Worm (Caenorhabditis elegans) whole organism, young adult: Measurements from ENCODE around the gene efk-1.
A peak's percentile ranks its signal among the peaks of the same experiment; 100 is the strongest.

Experiments
- B0019.2 ChIP-seq: fragments of 200-800 bp; sonication (Bioruptor generic); conservative IDR thresholded peaks from 2 replicates; pipeline ENCODE4 v1.3.6; 2022; ENCODE audit warnings: missing genetic modification reagents, missing genetic modification characterization, missing compliant biosample characterization
- B0035.1 ChIP-seq: sonication (generic microtip); optimal IDR thresholded peaks from 2 replicates; lab custom pipeline; 2016; ENCODE audit warnings: missing genetic modification characterization, mild to moderate bottlenecking, missing compliant biosample characterization, missing genotype, missing genetic modification reagents
- B0261.1 ChIP-seq: sonication (generic microtip); optimal IDR thresholded peaks from 2 replicates; lab custom pipeline; 2016; ENCODE audit warnings: mild to moderate bottlenecking, missing genetic modification characterization, moderate library complexity, missing compliant biosample characterization
- C17E4.6 ChIP-seq: fragments of 200-800 bp; sonication (Bioruptor generic); IDR thresholded peaks from 2 replicates; pipeline ENCODE4 v1.3.6; 2022; ENCODE audit warnings: missing genetic modification reagents, missing genetic modification characterization, missing compliant biosample characterization
- F33H1.4 ChIP-seq: fragments of 200-800 bp; sonication (Bioruptor generic); IDR thresholded peaks from 2 replicates; pipeline ENCODE4 v1.3.6; 2022; ENCODE audit warnings: missing genetic modification reagents, missing genetic modification characterization, missing compliant biosample characterization
- F37B4.10 ChIP-seq: fragments of 200-800 bp; sonication (Bioruptor generic); IDR thresholded peaks from 2 replicates; pipeline ENCODE4 v1.3.6; 2022; ENCODE audit warnings: missing genetic modification characterization, missing compliant biosample characterization
- F55B11.4 ChIP-seq: sonication (generic microtip); optimal IDR thresholded peaks from 2 replicates; lab custom pipeline; 2016; ENCODE audit warnings: missing compliant biosample characterization, missing genetic modification characterization, borderline replicate concordance; ENCODE audit not compliant: insufficient read depth
- F57A8.1 ChIP-seq: fragments of 200-800 bp; sonication (Bioruptor generic); optimal IDR thresholded peaks from 2 replicates; lab custom pipeline; 2018; ENCODE audit warnings: mild to moderate bottlenecking, missing genetic modification characterization, moderate library complexity, missing compliant biosample characterization
- K11D2.4 ChIP-seq: fragments of 200-800 bp; sonication (Bioruptor generic); IDR thresholded peaks from 2 replicates; pipeline ENCODE4 v1.3.6; 2022; ENCODE audit warnings: missing genetic modification reagents, missing genetic modification characterization, missing compliant biosample characterization
- K12H6.12 ChIP-seq: fragments of 200-800 bp; sonication (Bioruptor generic); optimal IDR thresholded peaks from 2 replicates; lab custom pipeline; 2018; ENCODE audit warnings: mild to moderate bottlenecking, missing genetic modification characterization, missing compliant biosample characterization
- aptf-2 ChIP-seq: fragments of 200-800 bp; sonication (Bioruptor generic); conservative IDR thresholded peaks from 2 replicates; pipeline ENCODE4 v1.3.6; 2022; ENCODE audit warnings: missing genetic modification reagents, missing genetic modification characterization, missing compliant biosample characterization
- atf-7 ChIP-seq: sonication (generic microtip); optimal IDR thresholded peaks from 2 replicates; lab custom pipeline; 2017; ENCODE audit warnings: mild to moderate bottlenecking, missing genetic modification characterization, missing compliant biosample characterization
- attf-5 ChIP-seq: fragments of 200-800 bp; sonication (Bioruptor generic); optimal IDR thresholded peaks from 2 replicates; lab custom pipeline; 2018; ENCODE audit warnings: mild to moderate bottlenecking, missing genetic modification characterization, missing compliant biosample characterization
- ceh-27 ChIP-seq: fragments of 200-800 bp; sonication (Bioruptor generic); optimal IDR thresholded peaks from 2 replicates; lab custom pipeline; 2018; ENCODE audit warnings: mild to moderate bottlenecking, missing genetic modification characterization, moderate library complexity, missing compliant biosample characterization
- ceh-79 ChIP-seq: sonication (generic microtip); optimal IDR thresholded peaks from 2 replicates; lab custom pipeline; 2017; ENCODE audit warnings: mild to moderate bottlenecking, missing genetic modification characterization, missing compliant biosample characterization
- ceh-91 ChIP-seq: fragments of 200-800 bp; sonication (Bioruptor generic); IDR thresholded peaks from 2 replicates; pipeline ENCODE4 v1.3.6; 2022; ENCODE audit warnings: missing genetic modification reagents, missing genetic modification characterization, missing compliant biosample characterization
- chd-7 ChIP-seq: sonication (generic microtip); optimal IDR thresholded peaks from 2 replicates; lab custom pipeline; 2016; ENCODE audit warnings: mild to moderate bottlenecking, missing genetic modification characterization, moderate library complexity, missing compliant biosample characterization
- dox-1 ChIP-seq: fragments of 200-800 bp; sonication (Bioruptor generic); IDR thresholded peaks from 2 replicates; pipeline ENCODE4 v1.3.6; 2022; ENCODE audit warnings: missing genetic modification reagents, missing genetic modification characterization, missing compliant biosample characterization
- egl-18 ChIP-seq: fragments of 200-800 bp; sonication (Bioruptor generic); IDR thresholded peaks from 2 replicates; pipeline ENCODE4 v1.3.6; 2022; ENCODE audit warnings: missing genetic modification reagents, missing genetic modification characterization, missing compliant biosample characterization
- egrh-3 ChIP-seq: fragments of 200-800 bp; sonication (Bioruptor generic); IDR thresholded peaks from 2 replicates; pipeline ENCODE4 v1.3.6; 2022; ENCODE audit warnings: missing genetic modification reagents, missing genetic modification characterization, missing compliant biosample characterization
- gei-17 ChIP-seq: fragments of 200-800 bp; sonication (Bioruptor generic); optimal IDR thresholded peaks from 2 replicates; lab custom pipeline; 2018; ENCODE audit warnings: mild to moderate bottlenecking, missing genetic modification characterization, missing compliant biosample characterization
- hlh-12 ChIP-seq: sonication (generic microtip); optimal IDR thresholded peaks from 2 replicates; lab custom pipeline; 2016; ENCODE audit warnings: missing genetic modification characterization, missing compliant biosample characterization
- hmg-1.2 ChIP-seq: fragments of 200-800 bp; sonication (Bioruptor generic); IDR thresholded peaks from 2 replicates; pipeline ENCODE4 v1.3.6; 2022; ENCODE audit warnings: missing genetic modification reagents, missing genetic modification characterization, missing compliant biosample characterization
- hrde-1 ChIP-seq: sonication (generic microtip); optimal IDR thresholded peaks from 2 replicates; lab custom pipeline; 2016; ENCODE audit warnings: missing genetic modification characterization, mild to moderate bottlenecking, missing compliant biosample characterization, moderate library complexity, missing genotype, missing genetic modification reagents, borderline replicate concordance
- let-526 ChIP-seq: fragments of 200-800 bp; sonication (Bioruptor generic); IDR thresholded peaks from 2 replicates; pipeline ENCODE4 v1.3.6; 2022; ENCODE audit warnings: missing genetic modification reagents, missing genetic modification characterization, missing compliant biosample characterization
- lin-26 ChIP-seq: fragments of 200-800 bp; sonication (Bioruptor generic); IDR thresholded peaks from 2 replicates; pipeline ENCODE4 v1.3.6; 2022; ENCODE audit warnings: missing genetic modification reagents, missing genetic modification characterization, missing compliant biosample characterization
- lsl-1 ChIP-seq: fragments of 200-800 bp; sonication (Bioruptor generic); optimal IDR thresholded peaks from 2 replicates; lab custom pipeline; 2018; ENCODE audit warnings: mild to moderate bottlenecking, missing genetic modification characterization, moderate library complexity, missing compliant biosample characterization
- madf-10 ChIP-seq: sonication (generic microtip); optimal IDR thresholded peaks from 2 replicates; lab custom pipeline; 2016; ENCODE audit warnings: mild to moderate bottlenecking, missing genetic modification characterization, missing compliant biosample characterization
- madf-6 ChIP-seq: fragments of 200-800 bp; sonication (Bioruptor generic); IDR thresholded peaks from 2 replicates; pipeline ENCODE4 v1.3.6; 2022; ENCODE audit warnings: missing genetic modification reagents, missing genetic modification characterization, missing compliant biosample characterization
- nfya-2 ChIP-seq: fragments of 200-800 bp; sonication (Bioruptor generic); IDR thresholded peaks from 2 replicates; pipeline ENCODE4 v1.3.6; 2022; ENCODE audit warnings: missing genetic modification reagents, missing genetic modification characterization, missing compliant biosample characterization
- nhr-179 ChIP-seq: sonication (generic microtip); optimal IDR thresholded peaks from 2 replicates; lab custom pipeline; 2016; ENCODE audit warnings: mild to moderate bottlenecking, missing genetic modification characterization, missing compliant biosample characterization
- nhr-80 ChIP-seq: sonication (generic microtip); optimal IDR thresholded peaks from 2 replicates; lab custom pipeline; 2016; ENCODE audit warnings: missing genetic modification characterization, missing compliant biosample characterization
- sdz-38 ChIP-seq: sonication (generic microtip); optimal IDR thresholded peaks from 2 replicates; lab custom pipeline; 2016; ENCODE audit warnings: missing genotype, missing genetic modification characterization, missing compliant biosample characterization
- snpc-1.1 ChIP-seq: sonication (generic microtip); optimal IDR thresholded peaks from 2 replicates; lab custom pipeline; 2017; ENCODE audit warnings: missing genetic modification characterization, mild to moderate bottlenecking, missing compliant biosample characterization, antibody characterized with exemption, moderate library complexity, missing genotype, missing genetic modification reagents; ENCODE audit not compliant: insufficient read depth
- snpc-1.3 ChIP-seq: sonication (generic microtip); optimal IDR thresholded peaks from 2 replicates; lab custom pipeline; 2017; ENCODE audit warnings: missing genetic modification characterization, mild to moderate bottlenecking, missing compliant biosample characterization, antibody characterized with exemption, moderate library complexity, missing genotype, missing genetic modification reagents; ENCODE audit not compliant: insufficient read depth
- snpc-4 ChIP-seq, 5 experiments: fragments of 150-350 bp in 1 of 5; sonication (generic microtip) in 4 of 5; optimal IDR thresholded peaks; 2 replicates each; lab custom pipeline; 2014 to 2018; ENCODE audit warnings: missing genetic modification characterization in 5 of 5, missing biosample characterization in 3 of 5, antibody characterized with exemption in 2 of 5, mild to moderate bottlenecking in 2 of 5, missing compliant biosample characterization in 2 of 5, missing genotype in 2 of 5, moderate library complexity in 2 of 5, missing genetic modification reagents in 1 of 5
- tbp1 ChIP-seq: fragments of 200-800 bp; sonication (Bioruptor generic); optimal IDR thresholded peaks from 2 replicates; lab custom pipeline; 2018; ENCODE audit warnings: mild to moderate bottlenecking, missing genetic modification characterization, missing compliant biosample characterization
- tbx-9 ChIP-seq: sonication (generic microtip); optimal IDR thresholded peaks from 2 replicates; lab custom pipeline; 2016; ENCODE audit warnings: borderline replicate concordance, missing genetic modification characterization, inconsistent platforms, missing compliant biosample characterization
- xnd-1 ChIP-seq: sonication (generic microtip); optimal IDR thresholded peaks from 2 replicates; lab custom pipeline; 2016; ENCODE audit warnings: missing genotype, missing genetic modification reagents, missing genetic modification characterization, missing compliant biosample characterization
- zim-3 ChIP-seq: sonication (generic microtip); optimal IDR thresholded peaks from 2 replicates; lab custom pipeline; 2017; ENCODE audit warnings: mild to moderate bottlenecking, missing genetic modification characterization, moderate library complexity, missing compliant biosample characterization
- ztf-26 ChIP-seq: sonication (generic microtip); optimal IDR thresholded peaks from 2 replicates; lab custom pipeline; 2017; ENCODE audit warnings: missing genetic modification characterization, missing compliant biosample characterization
- ztf-28 ChIP-seq: fragments of 200-800 bp; sonication (Bioruptor generic); IDR thresholded peaks from 2 replicates; pipeline ENCODE4 v1.3.6; 2022; ENCODE audit warnings: missing genetic modification reagents, missing genetic modification characterization, missing compliant biosample characterization

Gene efk-1

DNA sequence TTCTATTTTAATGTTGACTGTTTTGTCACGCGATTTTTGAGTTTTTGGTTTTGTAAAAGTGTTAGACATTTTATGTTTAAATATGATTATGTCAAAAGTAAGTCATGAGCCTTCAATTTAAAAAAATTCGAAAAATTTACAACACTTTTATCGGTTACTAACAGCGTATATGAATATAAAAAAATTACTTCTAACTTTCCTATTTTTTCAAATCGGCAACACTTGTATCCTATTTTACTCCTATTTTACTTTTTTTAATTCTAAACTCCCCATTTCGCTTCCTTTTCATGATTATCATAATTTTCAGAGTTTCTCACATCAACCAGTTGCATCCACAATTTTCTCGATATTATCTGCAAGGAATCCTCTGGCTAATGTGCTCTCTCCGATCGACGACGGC, 50.0 kb downstream of the efk-1 start, which contains the start of gene kin-18:
Gene kin-18, plus strand, starts transcription at position 301 of the 400 bp plus-strand sequence.
- TF ChIP-seq lsl-1 (GFP tag; lab: Kevin White, UChicago): no peak
- no peak for TF ChIP-seq F37B4.10 (GFP tag; lab: Robert Waterston, UW)
- TF ChIP-seq nhr-80: no peak
- no peak for TF ChIP-seq nhr-179 (tag; lab: Kevin White, UChicago)
- no peak for TF ChIP-seq gei-17 (GFP tag; lab: Kevin White, UChicago)
- no peak for TF ChIP-seq K12H6.12 (tag; lab: Kevin White, UChicago)
- no peak for TF ChIP-seq atf-7 (tag; lab: Kevin White, UChicago)
- no peak for TF ChIP-seq C17E4.6 (GFP tag; lab: Robert Waterston, UW)
- TF ChIP-seq egrh-3 (GFP tag; lab: Robert Waterston, UW): no peak
- no peak for TF ChIP-seq snpc-4 (GFP tag; optimal IDR thresholded peaks at IDR 0.05; lab: Kevin White, UChicago)
- no peak for TF ChIP-seq snpc-4 (tag; optimal IDR thresholded peaks at IDR 0.05; lab: Kevin White, UChicago)
- TF ChIP-seq ztf-28 (GFP tag; lab: Robert Waterston, UW): no peak
- TF ChIP-seq F55B11.4 (tag; lab: Kevin White, UChicago): no peak
- no peak for TF ChIP-seq lin-26 (GFP tag; lab: Robert Waterston, UW)
- TF ChIP-seq tbp1 (GFP tag; lab: Kevin White, UChicago): no peak
- no peak for TF ChIP-seq ceh-79 (tag; lab: Kevin White, UChicago)
- no peak for TF ChIP-seq hrde-1 (tag; lab: Kevin White, UChicago)
- no peak for TF ChIP-seq tbx-9 (tag; lab: Kevin White, UChicago)
- no peak for TF ChIP-seq zim-3 (tag; lab: Kevin White, UChicago)
- no peak for TF ChIP-seq B0019.2
- TF ChIP-seq snpc-1.3: no peak

DNA sequence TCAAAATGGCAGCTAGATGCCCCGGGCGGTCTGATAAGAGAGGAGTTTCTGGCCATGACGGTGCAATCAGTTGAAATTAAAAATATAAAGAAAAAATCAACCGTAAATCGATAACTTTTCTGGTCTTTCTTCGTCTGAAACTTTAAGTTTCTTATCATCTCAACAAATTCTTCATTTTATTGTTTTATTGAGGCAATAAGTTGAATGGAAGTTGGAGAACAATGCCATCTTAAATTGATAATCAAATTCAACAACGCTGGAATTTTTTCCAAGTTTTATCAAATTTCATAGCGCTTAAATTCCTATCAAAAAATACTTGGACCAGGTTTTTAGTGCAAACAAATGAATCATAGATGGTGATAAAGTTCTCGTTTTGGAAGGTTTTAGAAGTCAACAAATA, 51.4 kb downstream of the efk-1 start:
- TF ChIP-seq hlh-12 (tag; lab: Kevin White, UChicago) (no peak), let-526 (GFP tag; lab: Robert Waterston, UW) (no peak), nhr-80 (peak; percentile 84)

DNA sequence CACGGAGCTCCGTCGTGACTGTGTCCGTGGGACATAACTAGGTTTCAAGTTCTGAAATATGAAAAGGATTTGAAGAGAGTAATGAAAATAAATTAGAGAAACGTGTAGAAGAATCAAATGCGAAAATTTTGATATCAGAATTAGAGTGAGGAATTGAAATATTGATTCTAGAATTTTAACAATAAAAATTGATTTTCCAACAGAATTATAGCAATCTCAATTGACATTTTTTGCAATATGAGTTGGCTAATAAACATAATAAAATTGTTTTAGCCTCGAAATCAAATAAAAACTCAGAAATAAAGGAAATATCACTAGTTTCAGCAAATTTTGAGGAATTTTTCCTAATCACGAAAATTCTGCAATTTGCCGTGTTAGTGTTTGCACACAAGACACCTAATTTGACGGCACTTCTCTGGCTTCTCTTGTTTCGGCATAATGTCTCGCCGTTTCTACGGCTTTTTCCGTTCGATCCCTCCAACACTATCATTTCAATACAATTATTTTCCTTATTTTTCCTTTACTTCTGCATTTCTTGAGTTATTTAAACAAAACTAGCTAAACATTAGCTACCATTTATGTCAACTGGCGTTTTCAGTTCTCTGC, 52.0 kb downstream of the efk-1 start, which contains the start of gene nmt-1:
Gene nmt-1, minus strand, starts transcription at position 51 of the 606 bp plus-strand sequence.
- TF ChIP-seq madf-10 (tag; lab: Kevin White, UChicago): no peak
- TF ChIP-seq zim-3 (tag; lab: Kevin White, UChicago): no peak
- no peak for TF ChIP-seq attf-5 (GFP tag; lab: Kevin White, UChicago)
- peak; percentile 90 for TF ChIP-seq hmg-1.2 (GFP tag; lab: Robert Waterston, UW)
- no peak for TF ChIP-seq B0261.1 (tag; lab: Kevin White, UChicago)
- no peak for TF ChIP-seq egrh-3 (GFP tag; lab: Robert Waterston, UW)
- TF ChIP-seq ztf-26: no peak
- no peak for TF ChIP-seq xnd-1
- no peak for TF ChIP-seq sdz-38 (tag; lab: Kevin White, UChicago)
- TF ChIP-seq nfya-2 (GFP tag; lab: Robert Waterston, UW): no peak
- no peak for TF ChIP-seq K11D2.4 (GFP tag; lab: Robert Waterston, UW)
- no peak for TF ChIP-seq F57A8.1 (GFP tag; lab: Kevin White, UChicago)
- peak; percentile 54; the same call in 1 of the 2 replicates for TF ChIP-seq madf-6 (GFP tag; lab: Robert Waterston, UW)
- TF ChIP-seq snpc-1.1: peak; percentile 25
- TF ChIP-seq tbx-9 (tag; lab: Kevin White, UChicago): no peak
- TF ChIP-seq B0035.1 (tag; lab: Kevin White, UChicago): no peak
- TF ChIP-seq lsl-1 (GFP tag; lab: Kevin White, UChicago): peak; percentile 30
- TF ChIP-seq hlh-12 (tag; lab: Kevin White, UChicago): no peak
- 0 out of 2 replicates have a peak, but pooled peaks have one; percentile 10 for TF ChIP-seq dox-1 (GFP tag; lab: Robert Waterston, UW)
- TF ChIP-seq ceh-27 (GFP tag; lab: Kevin White, UChicago): peak; percentile 16
- TF ChIP-seq chd-7: no peak
- TF ChIP-seq aptf-2: no peak
- TF ChIP-seq ceh-91 (GFP tag; lab: Robert Waterston, UW): no peak
- peak; percentile 31 for TF ChIP-seq F33H1.4 (GFP tag; lab: Robert Waterston, UW)
- no peak for TF ChIP-seq snpc-1.3
- no peak for TF ChIP-seq egl-18 (GFP tag; lab: Robert Waterston, UW)
